Fruit fly (Drosophila melanogaster): ENCODE measurements around the gene CG4789.

The CG4789 gene

dm6 chrX:16782175-16782916 lies 18.4 kb upstream of the CG4789 start (continued):
- TF ChIP-seq Lim3 (GFP tag; IDR thresholded peaks at IDR 0.05) (no peak), CTCF (GFP tag; optimal IDR thresholded peaks at IDR 0.05) (no peak), CG6654 (GFP tag; optimal IDR thresholded peaks at IDR 0.05) (no peak), CG12155 (GFP tag; optimal IDR thresholded peaks at IDR 0.05) (peak; percentile 38), sens (GFP tag) (peak; percentile 82), HmgD (GFP tag; optimal IDR thresholded peaks at IDR 0.05) (no peak), Meics (GFP tag; optimal IDR thresholded peaks at IDR 0.05) (peak; percentile 56), Adf1 (GFP tag; IDR thresholded peaks at IDR 0.05) (no peak), Dbx (GFP tag; IDR thresholded peaks at IDR 0.05) (peak; percentile 51; the same call in 1 of the 3 replicates), CG16863 (GFP tag; optimal IDR thresholded peaks at IDR 0.05) (peak; percentile 53), prd (optimal IDR thresholded peaks at IDR 0.05) (no peak), prd (GFP tag; IDR thresholded peaks at IDR 0.05) (peak; percentile 59; the same call in 2 of the 3 replicates), lov (optimal IDR thresholded peaks at IDR 0.05) (no peak), lov (GFP tag; IDR thresholded peaks at IDR 0.05) (0 out of 3 replicates have a peak, but pooled peaks have one; percentile 42), CG17568 (GFP tag; optimal IDR thresholded peaks at IDR 0.05) (no peak), Tbp (GFP tag; optimal IDR thresholded peaks at IDR 0.05) (no peak), otp (GFP tag; IDR thresholded peaks at IDR 0.05) (peak; percentile 60; the same call in 1 of the 3 replicates), CG3065 (GFP tag; optimal IDR thresholded peaks at IDR 0.05) (no peak), en (GFP tag; optimal IDR thresholded peaks at IDR 0.05) (no peak), tio (GFP tag; optimal IDR thresholded peaks at IDR 0.05) (no peak), cad (GFP tag; optimal IDR thresholded peaks at IDR 0.05) (no peak), Nf-YC (tag; optimal IDR thresholded peaks at IDR 0.05) (peak; percentile 18), Aef1 (GFP tag; IDR thresholded peaks at IDR 0.05) (peak; percentile 44; the same call in 1 of the 3 replicates), Bdp1 (GFP tag; optimal IDR thresholded peaks at IDR 0.05) (peak; percentile 10), usp (GFP tag; optimal IDR thresholded peaks at IDR 0.05) (no peak), CG4424 (GFP tag; optimal IDR thresholded peaks at IDR 0.05) (peak; percentile 53), CG13424 (tag; optimal IDR thresholded peaks at IDR 0.05) (peak; percentile 42), wek (GFP tag; optimal IDR thresholded peaks at IDR 0.05) (no peak), Ravus (GFP tag; IDR thresholded peaks at IDR 0.05) (no peak), CG17385 (GFP tag; optimal IDR thresholded peaks at IDR 0.05) (peak; percentile 32), CG4404 (GFP tag; IDR thresholded peaks at IDR 0.05) (no peak), CG15011 (GFP tag; optimal IDR thresholded peaks at IDR 0.05) (no peak), Hsf (GFP tag; optimal IDR thresholded peaks at IDR 0.05) (peak; percentile 63), CG4360 (GFP tag; IDR thresholded peaks at IDR 0.05) (no peak), CG9876 (GFP tag; optimal IDR thresholded peaks at IDR 0.05) (peak; percentile 39), amos (GFP tag; IDR thresholded peaks at IDR 0.05; ENCODE audit: partially characterized antibody) (no peak; the same call in 1 of the 2 replicates), Dll (GFP tag; IDR thresholded peaks at IDR 0.05; ENCODE audit: partially characterized antibody) (no peak), run (tag; optimal IDR thresholded peaks at IDR 0.05) (peak; percentile 37), sisA (GFP tag; IDR thresholded peaks at IDR 0.05) (peak; percentile 46), twi (tag; optimal IDR thresholded peaks at IDR 0.05) (no peak), slbo (GFP tag; IDR thresholded peaks at IDR 0.05) (peak; percentile 62; the same call in 1 of the 2 replicates), Stat92E (GFP tag; optimal IDR thresholded peaks at IDR 0.05) (no peak), CG7786 (GFP tag; optimal IDR thresholded peaks at IDR 0.05) (peak; percentile 30), CG10209 (GFP tag; optimal IDR thresholded peaks at IDR 0.05) (peak; percentile 54), zfh1 (GFP tag; IDR thresholded peaks at IDR 0.05) (peak; percentile 41; the same call in 1 of the 3 replicates), CG12942 (GFP tag; optimal IDR thresholded peaks at IDR 0.05) (peak; percentile 13), pzg (GFP tag; optimal IDR thresholded peaks at IDR 0.05) (no peak), nau (GFP tag; optimal IDR thresholded peaks at IDR 0.05) (peak; percentile 11), CG34376 (GFP tag; optimal IDR thresholded peaks at IDR 0.05) (peak; percentile 32), chn (GFP tag; optimal IDR thresholded peaks at IDR 0.05) (no peak), ab (GFP tag; optimal IDR thresholded peaks at IDR 0.05) (no peak)

Measured in whole organism, embryonic.